Worm (Caenorhabditis elegans): ENCODE measurements around the gene hpl-1.

- TF ChIP-seq unc-62 (GFP tag; optimal IDR thresholded peaks at IDR 0.05) (no peak), egl-27 (tag; optimal IDR thresholded peaks at IDR 0.05) (no peak), ZK546.5 (tag; optimal IDR thresholded peaks at IDR 0.05) (no peak)
These were observed 38.9 kb downstream of the hpl-1 start, which contains the start of gene cyp-14A4 for ce11 chrX:13284091-13284490.

All from whole organism, L2 larva.